Worm (Caenorhabditis elegans) whole organism, L2 larva: ENCODE results near the gene rnp-3.

ENCODE experiments used
- ama-1 ChIP-seq: fragments of 150-350 bp; optimal IDR thresholded peaks from 2 replicates; lab custom pipeline; 2018; ENCODE audit warnings: inconsistent platforms
- ceh-82 ChIP-seq: fragments of 150-350 bp; optimal IDR thresholded peaks from 2 replicates; lab custom pipeline; 2014; ENCODE audit warnings: missing biosample characterization, missing genetic modification characterization
- nhr-11 ChIP-seq: fragments of 150-350 bp; optimal IDR thresholded peaks from 2 replicates; lab custom pipeline; 2014; ENCODE audit warnings: missing biosample characterization, missing genetic modification characterization
- nhr-12 ChIP-seq: fragments of 150-350 bp; optimal IDR thresholded peaks from 2 replicates; lab custom pipeline; 2014; ENCODE audit warnings: missing biosample characterization, missing genetic modification characterization
- nhr-23 ChIP-seq: fragments of 150-350 bp; optimal IDR thresholded peaks from 2 replicates; lab custom pipeline; 2014; ENCODE audit warnings: missing biosample characterization, missing genetic modification reagents, missing genetic modification characterization
- nhr-25 ChIP-seq: fragments of 150-350 bp; sonication (generic microtip); optimal IDR thresholded peaks from 3 replicates; lab custom pipeline; 2014; ENCODE audit warnings: missing biosample characterization, missing genetic modification characterization

DNA sequence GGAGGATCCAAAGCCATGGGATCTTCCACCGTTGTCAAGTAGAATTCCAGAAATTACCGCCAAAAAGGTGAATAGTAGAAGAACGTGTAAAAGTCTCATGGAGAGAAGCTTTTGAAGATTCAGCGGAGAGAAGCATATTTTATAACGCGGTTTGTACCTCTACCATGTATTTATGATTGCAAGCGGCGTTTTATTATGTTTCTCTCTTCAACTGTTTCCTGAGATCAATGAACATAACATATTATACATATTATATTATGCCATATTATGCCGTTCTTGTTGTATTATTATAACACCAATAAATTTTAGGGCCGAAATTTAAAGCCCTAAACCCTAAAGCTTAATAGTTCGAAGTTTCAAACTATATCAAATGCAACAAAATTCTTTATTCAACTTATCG lies 33.6 kb upstream of the rnp-3 start, which contains the start of gene F49F1.18:
- TF ChIP-seq ceh-82 (tag; lab: Kevin White, UChicago) (no peak), nhr-12 (tag; lab: Kevin White, UChicago) (no peak), ama-1 (lab: Kevin White, UChicago) (no peak), nhr-25 (tag; lab: Kevin White, UChicago) (no peak), nhr-23 (tag; lab: Kevin White, UChicago) (no peak), nhr-11 (tag; lab: Kevin White, UChicago) (no peak)
